Worm (Caenorhabditis elegans) whole organism, L1 larva: ENCODE data around the gene F38B6.3.
A peak's percentile ranks its signal among the peaks of the same experiment; 100 is the strongest.

Experiments
- C16A3.4 ChIP-seq: fragments of 150-350 bp; optimal IDR thresholded peaks from 2 replicates; lab custom pipeline; 2014; ENCODE audit warnings: missing biosample characterization, missing genetic modification characterization
- C34B4.2 ChIP-seq: sonication (generic microtip); optimal IDR thresholded peaks from 2 replicates; lab custom pipeline; 2017; ENCODE audit warnings: mild to moderate bottlenecking, missing genetic modification characterization, missing compliant biosample characterization
- F16B12.6 ChIP-seq: fragments of 150-350 bp; optimal IDR thresholded peaks from 2 replicates; lab custom pipeline; 2014; ENCODE audit warnings: missing biosample characterization, missing genetic modification characterization
- Y116A8C.19 ChIP-seq: sonication (generic microtip); optimal IDR thresholded peaks from 2 replicates; lab custom pipeline; 2016; ENCODE audit warnings: missing compliant biosample characterization, missing genetic modification characterization, borderline replicate concordance
- aly-2 ChIP-seq: fragments of 150-350 bp; optimal IDR thresholded peaks from 2 replicates; lab custom pipeline; 2014; ENCODE audit warnings: missing biosample characterization, missing genetic modification characterization
- blmp-1 ChIP-seq: fragments of 150-350 bp; optimal IDR thresholded peaks from 2 replicates; lab custom pipeline; 2014; ENCODE audit warnings: missing biosample characterization, missing genetic modification characterization
- ceh-8 ChIP-seq: fragments of 200-800 bp; sonication (Bioruptor generic); optimal IDR thresholded peaks from 2 replicates; lab custom pipeline; 2018; ENCODE audit warnings: mild to moderate bottlenecking, missing genetic modification characterization, moderate library complexity, missing compliant biosample characterization
- ceh-82 ChIP-seq, 3 experiments: fragments of 150-350 bp in 1 of 3; sonication (generic microtip) in 2 of 3; optimal IDR thresholded peaks; 2 replicates each; lab custom pipeline; 2014 to 2017; ENCODE audit warnings: missing biosample characterization in 3 of 3, missing genetic modification characterization in 3 of 3
- ceh-90 ChIP-seq: sonication (generic microtip); optimal IDR thresholded peaks from 2 replicates; lab custom pipeline; 2016; ENCODE audit warnings: missing genetic modification characterization, missing compliant biosample characterization
- ces-1 ChIP-seq: fragments of 150-350 bp; optimal IDR thresholded peaks from 2 replicates; lab custom pipeline; 2014; ENCODE audit warnings: missing biosample characterization, missing genetic modification reagents, missing genetic modification characterization
- dsc-1 ChIP-seq: sonication (generic microtip); optimal IDR thresholded peaks from 2 replicates; lab custom pipeline; 2016; ENCODE audit warnings: mild to moderate bottlenecking, missing genetic modification characterization, missing compliant biosample characterization
- efl-1 ChIP-seq, 4 experiments: fragments of 150-350 bp; optimal IDR thresholded peaks in 3 of 4; peaks in 1 of 4; 1 replicate in 1 of 4; 2 replicates in 3 of 4; lab custom pipeline; 2014; ENCODE audit warnings: missing biosample characterization in 2 of 4, missing genetic modification characterization in 2 of 4, missing genetic modification reagents in 2 of 4
- efl-3 ChIP-seq: fragments of 200-800 bp; sonication (Bioruptor generic); optimal IDR thresholded peaks from 2 replicates; lab custom pipeline; 2018; ENCODE audit warnings: mild to moderate bottlenecking, missing genetic modification characterization, missing compliant biosample characterization
- egl-13 ChIP-seq: sonication (generic microtip); optimal IDR thresholded peaks from 2 replicates; lab custom pipeline; 2016; ENCODE audit warnings: missing genotype, missing genetic modification reagents, missing genetic modification characterization, missing compliant biosample characterization
- egl-27 ChIP-seq, 2 experiments: fragments of 150-350 bp in 1 of 2; sonication (generic microtip); optimal IDR thresholded peaks; 3 replicates each; lab custom pipeline; 2017 to 2018; ENCODE audit warnings: missing biosample characterization in 2 of 2, missing genetic modification characterization in 2 of 2, missing genetic modification reagents in 2 of 2
- elt-3 ChIP-seq, 6 experiments: fragments of 150-350 bp in 1 of 6; sonication (generic microtip); optimal IDR thresholded peaks; 2 replicates each; lab custom pipeline; 2017 to 2018; ENCODE audit warnings: missing biosample characterization in 6 of 6, missing genetic modification characterization in 6 of 6, inconsistent platforms in 1 of 6
- fkh-8 ChIP-seq: sonication (generic microtip); optimal IDR thresholded peaks from 2 replicates; lab custom pipeline; 2016; ENCODE audit warnings: mild to moderate bottlenecking, missing genetic modification characterization, missing compliant biosample characterization
- fos-1 ChIP-seq: fragments of 150-350 bp; optimal IDR thresholded peaks from 2 replicates; lab custom pipeline; 2014; ENCODE audit warnings: missing biosample characterization, missing genetic modification characterization
- grh-1 ChIP-seq: fragments of 200-800 bp; sonication (Bioruptor generic); IDR thresholded peaks from 2 replicates; pipeline ENCODE4 v1.3.6; 2022; ENCODE audit warnings: missing genetic modification reagents, missing genetic modification characterization, missing compliant biosample characterization
- hlh-17 ChIP-seq: fragments of 200-800 bp; sonication (Bioruptor generic); optimal IDR thresholded peaks from 2 replicates; lab custom pipeline; 2018; ENCODE audit warnings: missing genetic modification characterization, mild to moderate bottlenecking, missing compliant biosample characterization, moderate library complexity, borderline replicate concordance
- hlh-4 ChIP-seq: sonication (generic microtip); optimal IDR thresholded peaks from 2 replicates; lab custom pipeline; 2016; ENCODE audit warnings: mild to moderate bottlenecking, missing genetic modification characterization, missing compliant biosample characterization
- lin-13 ChIP-seq: fragments of 150-350 bp; optimal IDR thresholded peaks from 2 replicates; lab custom pipeline; 2014; ENCODE audit warnings: missing biosample characterization, missing genetic modification reagents, missing genetic modification characterization
- lin-15B ChIP-seq: fragments of 150-350 bp; sonication (generic microtip); optimal IDR thresholded peaks from 3 replicates; lab custom pipeline; 2014; ENCODE audit warnings: missing biosample characterization, missing genetic modification characterization
- lin-39 ChIP-seq: fragments of 150-350 bp; optimal IDR thresholded peaks from 2 replicates; lab custom pipeline; 2014; ENCODE audit warnings: missing biosample characterization, missing genetic modification reagents, missing genetic modification characterization
- lir-3 ChIP-seq: sonication (generic microtip); optimal IDR thresholded peaks from 2 replicates; lab custom pipeline; 2016; ENCODE audit warnings: mild to moderate bottlenecking, missing genetic modification characterization, moderate library complexity, missing compliant biosample characterization; ENCODE audit not compliant: poor library complexity
- lsy-2 ChIP-seq, 2 experiments: fragments of 150-350 bp; optimal IDR thresholded peaks; 2 replicates each; lab custom pipeline; 2014; ENCODE audit warnings: missing biosample characterization in 2 of 2, missing genetic modification characterization in 2 of 2
- mab-9 ChIP-seq: fragments of 200-800 bp; sonication (Bioruptor generic); IDR thresholded peaks from 2 replicates; pipeline ENCODE4 v1.3.6; 2022; ENCODE audit warnings: missing genetic modification reagents, missing genetic modification characterization, missing compliant biosample characterization
- mef-2 ChIP-seq: fragments of 150-350 bp; optimal IDR thresholded peaks from 2 replicates; lab custom pipeline; 2014; ENCODE audit warnings: missing biosample characterization, missing genetic modification characterization
- nhr-11 ChIP-seq: fragments of 150-350 bp; optimal IDR thresholded peaks from 2 replicates; lab custom pipeline; 2014; ENCODE audit warnings: missing biosample characterization, missing genetic modification characterization
- nhr-12 ChIP-seq: sonication (generic microtip); optimal IDR thresholded peaks from 2 replicates; lab custom pipeline; 2017; ENCODE audit warnings: missing biosample characterization, missing genetic modification characterization
- nhr-19 ChIP-seq: fragments of 200-800 bp; sonication (Bioruptor generic); conservative IDR thresholded peaks from 2 replicates; pipeline ENCODE4 v1.3.6; 2022; ENCODE audit warnings: missing genetic modification characterization, missing compliant biosample characterization
- nhr-20 ChIP-seq: sonication (generic microtip); optimal IDR thresholded peaks from 2 replicates; lab custom pipeline; 2016; ENCODE audit warnings: mild to moderate bottlenecking, missing genetic modification characterization, missing compliant biosample characterization
- nhr-237 ChIP-seq: fragments of 150-350 bp; optimal IDR thresholded peaks from 2 replicates; lab custom pipeline; 2014; ENCODE audit warnings: missing biosample characterization, missing genetic modification characterization
- nhr-47 ChIP-seq: sonication (generic microtip); optimal IDR thresholded peaks from 2 replicates; lab custom pipeline; 2016; ENCODE audit warnings: mild to moderate bottlenecking, missing genetic modification characterization, moderate library complexity, missing compliant biosample characterization
- nhr-71 ChIP-seq: sonication (generic microtip); optimal IDR thresholded peaks from 2 replicates; lab custom pipeline; 2016; ENCODE audit warnings: mild to moderate bottlenecking, missing genetic modification characterization, moderate library complexity, missing compliant biosample characterization
- nhr-85 ChIP-seq: sonication (generic microtip); peaks from one replicate; lab custom pipeline; 2016; ENCODE audit warnings: missing genetic modification characterization, inconsistent platforms, missing compliant biosample characterization
- pag-3 ChIP-seq: sonication (generic microtip); optimal IDR thresholded peaks from 2 replicates; lab custom pipeline; 2017; ENCODE audit warnings: missing genetic modification characterization, mild to moderate bottlenecking, missing compliant biosample characterization, antibody characterized with exemption, borderline replicate concordance; ENCODE audit not compliant: insufficient read depth
- pax-3 ChIP-seq: fragments of 200-800 bp; sonication (Bioruptor generic); optimal IDR thresholded peaks from 2 replicates; lab custom pipeline; 2018; ENCODE audit warnings: mild to moderate bottlenecking, missing genetic modification characterization, moderate library complexity, missing compliant biosample characterization
- pqm-1 ChIP-seq: sonication (generic microtip); optimal IDR thresholded peaks from 3 replicates; lab custom pipeline; 2017; ENCODE audit warnings: missing biosample characterization, missing genetic modification characterization
- rnt-1 ChIP-seq: sonication (generic microtip); optimal IDR thresholded peaks from 2 replicates; lab custom pipeline; 2016; ENCODE audit warnings: mild to moderate bottlenecking, missing genetic modification characterization, moderate library complexity, missing compliant biosample characterization
- skn-1 ChIP-seq: fragments of 150-350 bp; optimal IDR thresholded peaks from 2 replicates; lab custom pipeline; 2014; ENCODE audit warnings: missing biosample characterization, missing genetic modification characterization
- snpc-4 ChIP-seq: fragments of 150-350 bp; optimal IDR thresholded peaks from 2 replicates; lab custom pipeline; 2014; ENCODE audit warnings: missing biosample characterization, missing genetic modification characterization
- snu-23 ChIP-seq: sonication (generic microtip); optimal IDR thresholded peaks from 2 replicates; lab custom pipeline; 2016; ENCODE audit warnings: missing genetic modification characterization, missing compliant biosample characterization
- sox-4 ChIP-seq: sonication (generic microtip); optimal IDR thresholded peaks from 2 replicates; lab custom pipeline; 2016; ENCODE audit warnings: missing genetic modification characterization, missing compliant biosample characterization
- sptf-1 ChIP-seq: fragments of 150-350 bp; optimal IDR thresholded peaks from 2 replicates; lab custom pipeline; 2014; ENCODE audit warnings: missing biosample characterization, missing genetic modification characterization
- tbx-2 ChIP-seq: sonication (generic microtip); optimal IDR thresholded peaks from 2 replicates; lab custom pipeline; 2016; ENCODE audit warnings: missing genetic modification characterization, missing compliant biosample characterization
- unc-30 ChIP-seq: sonication (generic microtip); optimal IDR thresholded peaks from 2 replicates; lab custom pipeline; 2017; ENCODE audit warnings: missing biosample characterization, missing genetic modification characterization
- unc-86 ChIP-seq: sonication (generic microtip); optimal IDR thresholded peaks from 2 replicates; lab custom pipeline; 2016; ENCODE audit warnings: missing genetic modification characterization, missing compliant biosample characterization
- zag-1 ChIP-seq: fragments of 150-350 bp; optimal IDR thresholded peaks from 2 replicates; lab custom pipeline; 2014; ENCODE audit warnings: missing biosample characterization, missing genetic modification characterization
- ztf-11 ChIP-seq, 2 experiments: sonication (generic microtip); optimal IDR thresholded peaks; 2 replicates each; lab custom pipeline; 2016 to 2017; ENCODE audit warnings: missing genetic modification characterization in 2 of 2, missing biosample characterization in 1 of 2, missing compliant biosample characterization in 1 of 2

The F38B6.3 gene

DNA sequence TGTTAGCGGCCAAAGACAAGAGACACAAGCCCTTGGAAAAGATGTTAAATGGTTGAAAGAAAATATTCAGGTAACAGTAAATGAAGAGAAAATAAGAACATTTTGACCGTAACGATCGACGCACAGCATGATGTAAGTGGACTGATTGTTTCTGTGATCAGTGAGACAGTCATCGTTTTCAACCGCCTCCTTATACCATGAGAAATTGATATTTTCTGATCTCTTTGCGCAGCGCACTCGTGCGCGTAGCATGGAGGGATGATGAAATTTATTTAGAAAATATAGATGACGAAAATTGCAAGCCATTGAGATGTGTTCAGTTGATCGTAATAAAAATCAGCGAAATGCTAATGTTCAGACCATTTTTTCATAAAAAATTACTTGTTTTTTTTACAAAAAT, 43.9 kb upstream of the F38B6.3 start (continued):
- TF ChIP-seq pqm-1 (no peak), lin-39 (tag; lab: Kevin White, UChicago) (no peak), efl-1 (optimal IDR thresholded peaks at IDR 0.05; lab: Kevin White, UChicago) (no peak), efl-1 (GFP tag; optimal IDR thresholded peaks at IDR 0.05 in 1 of 2; lab: Kevin White, UChicago) (peak in 1 of 2 experiments; percentile 79), rnt-1 (tag; lab: Kevin White, UChicago) (no peak)

DNA sequence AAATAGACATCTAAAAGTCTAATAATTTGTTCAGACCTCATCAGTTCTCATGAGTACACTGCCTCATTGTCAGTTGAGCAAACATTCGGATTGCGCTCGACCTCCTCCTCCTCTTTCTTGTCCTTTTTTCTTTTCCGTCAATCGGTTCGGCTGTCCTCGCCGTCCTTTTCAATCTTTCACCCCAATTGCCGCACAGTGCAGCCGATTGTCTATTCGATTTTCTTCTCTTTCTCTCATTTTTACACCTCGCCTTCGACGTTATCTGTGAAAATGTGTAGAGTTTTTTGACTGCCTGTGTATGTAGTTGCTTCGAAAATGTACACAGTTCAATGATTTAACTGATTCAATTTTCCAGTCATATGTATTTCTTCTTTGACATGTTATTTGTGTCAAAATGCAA, 40.3 kb upstream of the F38B6.3 start:
- TF ChIP-seq fkh-8 (tag; lab: Kevin White, UChicago) = no peak
- TF ChIP-seq ces-1 (GFP tag; lab: Kevin White, UChicago) = no peak
- TF ChIP-seq nhr-237 (tag; lab: Kevin White, UChicago) = no peak
- TF ChIP-seq skn-1 (tag; lab: Kevin White, UChicago) = no peak
- no peak for TF ChIP-seq lin-13 (GFP tag; lab: Kevin White, UChicago)
- no peak for TF ChIP-seq nhr-71 (tag; lab: Kevin White, UChicago)
- no peak for TF ChIP-seq zag-1 (tag; lab: Kevin White, UChicago)
- TF ChIP-seq hlh-4 (tag; lab: Kevin White, UChicago) = no peak
- no peak for TF ChIP-seq egl-27 (tag; optimal IDR thresholded peaks at IDR 0.05; lab: Kevin White, UChicago)
- TF ChIP-seq grh-1 (GFP tag; lab: Robert Waterston, UW) = no peak
- no peak for TF ChIP-seq unc-30 (tag; lab: Kevin White, UChicago)
- no peak for TF ChIP-seq F16B12.6
- TF ChIP-seq ceh-8 (GFP tag; lab: Kevin White, UChicago) = no peak
- no peak for TF ChIP-seq mef-2 (tag; lab: Kevin White, UChicago)
- no peak for TF ChIP-seq elt-3 (tag; optimal IDR thresholded peaks at IDR 0.05; lab: Kevin White, UChicago)
- no peak for TF ChIP-seq nhr-47
- no peak for TF ChIP-seq dsc-1 (tag; lab: Kevin White, UChicago)
- TF ChIP-seq lir-3 (tag; lab: Kevin White, UChicago) = no peak
- peak in 1 of 3 experiments; percentile 25 for TF ChIP-seq ceh-82 (tag; optimal IDR thresholded peaks at IDR 0.05; lab: Kevin White, UChicago)
- no peak for TF ChIP-seq Y116A8C.19 (tag; lab: Kevin White, UChicago)
- no peak for TF ChIP-seq nhr-19
- TF ChIP-seq fos-1 (tag; lab: Kevin White, UChicago) = no peak
- peak; percentile 37 for TF ChIP-seq nhr-85
- peak in 1 of 2 experiments; percentile 2 for TF ChIP-seq lsy-2 (tag; optimal IDR thresholded peaks at IDR 0.05; lab: Kevin White, UChicago)
- TF ChIP-seq lin-39 (tag; lab: Kevin White, UChicago) = no peak
- TF ChIP-seq nhr-12 (tag; lab: Kevin White, UChicago) = no peak
- peak; percentile 13 for TF ChIP-seq snu-23 (GFP tag; lab: Kevin White, UChicago)
- no peak for TF ChIP-seq C16A3.4 (tag; lab: Kevin White, UChicago)
- no peak for TF ChIP-seq aly-2 (tag; lab: Kevin White, UChicago)
- no peak for TF ChIP-seq sptf-1 (tag; lab: Kevin White, UChicago)
- no peak for TF ChIP-seq pag-3
- no peak for TF ChIP-seq tbx-2 (tag; lab: Kevin White, UChicago)
- TF ChIP-seq blmp-1 (tag; lab: Kevin White, UChicago) = peak; percentile 48
- no peak for TF ChIP-seq lin-15B
- no peak for TF ChIP-seq hlh-17 (GFP tag; lab: Kevin White, UChicago)
- TF ChIP-seq pax-3 (tag; lab: Kevin White, UChicago) = no peak
- TF ChIP-seq efl-3 (GFP tag; lab: Kevin White, UChicago) = no peak
- no peak for TF ChIP-seq unc-86 (tag; lab: Kevin White, UChicago)
- TF ChIP-seq nhr-11 = no peak
- no peak for TF ChIP-seq efl-1 (optimal IDR thresholded peaks at IDR 0.05; lab: Kevin White, UChicago)
- peak in 1 of 2 experiments; percentile 35 for TF ChIP-seq efl-1 (GFP tag; optimal IDR thresholded peaks at IDR 0.05 in 1 of 2; lab: Kevin White, UChicago)
- no peak for TF ChIP-seq egl-13 (tag; lab: Kevin White, UChicago)
- TF ChIP-seq rnt-1 (tag; lab: Kevin White, UChicago) = no peak
- no peak for TF ChIP-seq ceh-90 (tag; lab: Kevin White, UChicago)
- no peak for TF ChIP-seq mab-9 (GFP tag; lab: Robert Waterston, UW)
- peak; percentile 39 for TF ChIP-seq nhr-20 (tag; lab: Kevin White, UChicago)
- TF ChIP-seq C34B4.2 (tag; lab: Kevin White, UChicago) = no peak
- TF ChIP-seq sox-4 (tag; lab: Kevin White, UChicago) = no peak
- no peak for TF ChIP-seq ztf-11 (tag; optimal IDR thresholded peaks at IDR 0.05; lab: Kevin White, UChicago)
- TF ChIP-seq snpc-4 (tag; lab: Kevin White, UChicago) = no peak
